Worm (Caenorhabditis elegans): Measurements from ENCODE around the gene K11H12.11.

- TF ChIP-seq nhr-102 (tag; optimal IDR thresholded peaks at IDR 0.05), result no peak
- no peak for TF ChIP-seq lsy-2 (tag; optimal IDR thresholded peaks at IDR 0.05)
- no peak for TF ChIP-seq nhr-77 (tag; optimal IDR thresholded peaks at IDR 0.05)
- TF ChIP-seq F49E8.2 (tag; optimal IDR thresholded peaks at IDR 0.05; ENCODE audit: borderline replicate concordance), result no peak
- TF ChIP-seq aly-2 (tag; optimal IDR thresholded peaks at IDR 0.05), result no peak
- no peak for TF ChIP-seq set-16 (GFP tag; IDR thresholded peaks at IDR 0.05)
- no peak for TF ChIP-seq fos-1 (tag; optimal IDR thresholded peaks at IDR 0.05)
- TF ChIP-seq egl-27 (tag; optimal IDR thresholded peaks at IDR 0.05), result no peak
Measured at ce11 chrIV:633565-633964, 36.8 kb downstream of the K11H12.11 start.

Measured in whole organism, L4 larva.